Worm (Caenorhabditis elegans) whole organism, L2 larva: ENCODE measurements around the gene memi-1.

Experiments used
- C34F6.9 ChIP-seq: fragments of 150-350 bp; optimal IDR thresholded peaks from 2 replicates; lab custom pipeline; 2014; ENCODE audit warnings: missing biosample characterization, missing genetic modification characterization
- F13H6.1 ChIP-seq: sonication (generic microtip); optimal IDR thresholded peaks from 2 replicates; lab custom pipeline; 2016; ENCODE audit warnings: missing genetic modification characterization, missing compliant biosample characterization
- R02D3.7 ChIP-seq: fragments of 150-350 bp; optimal IDR thresholded peaks from 2 replicates; lab custom pipeline; 2014; ENCODE audit warnings: missing biosample characterization, missing genetic modification characterization
- Y55F3AM.14 ChIP-seq: fragments of 200-800 bp; sonication (Bioruptor generic); optimal IDR thresholded peaks from 2 replicates; lab custom pipeline; 2018; ENCODE audit warnings: mild to moderate bottlenecking, missing genetic modification characterization, missing compliant biosample characterization
- ZK546.5 ChIP-seq: sonication (generic microtip); optimal IDR thresholded peaks from 2 replicates; lab custom pipeline; 2017; ENCODE audit warnings: missing biosample characterization, missing genetic modification characterization
- alr-1 ChIP-seq: fragments of 150-350 bp; optimal IDR thresholded peaks from 2 replicates; lab custom pipeline; 2014; ENCODE audit warnings: missing biosample characterization, missing genetic modification characterization
- aly-2 ChIP-seq: fragments of 150-350 bp; optimal IDR thresholded peaks from 2 replicates; lab custom pipeline; 2014; ENCODE audit warnings: missing biosample characterization, missing genetic modification characterization
- ama-1 ChIP-seq: fragments of 150-350 bp; optimal IDR thresholded peaks from 2 replicates; lab custom pipeline; 2018; ENCODE audit warnings: inconsistent platforms
- blmp-1 ChIP-seq: sonication (generic microtip); optimal IDR thresholded peaks from 2 replicates; lab custom pipeline; 2017; ENCODE audit warnings: missing genetic modification characterization, mild to moderate bottlenecking, missing compliant biosample characterization, antibody characterized with exemption, moderate library complexity; ENCODE audit not compliant: insufficient read depth
- ceh-16 ChIP-seq: fragments of 150-350 bp; optimal IDR thresholded peaks from 2 replicates; lab custom pipeline; 2014; ENCODE audit warnings: missing biosample characterization, missing genetic modification characterization
- ceh-82 ChIP-seq: fragments of 150-350 bp; optimal IDR thresholded peaks from 2 replicates; lab custom pipeline; 2014; ENCODE audit warnings: missing biosample characterization, missing genetic modification characterization
- crh-2 ChIP-seq: sonication (generic microtip); optimal IDR thresholded peaks from 2 replicates; lab custom pipeline; 2017; ENCODE audit warnings: missing biosample characterization, missing genetic modification characterization
- dmd-4 ChIP-seq: sonication (generic microtip); optimal IDR thresholded peaks from 2 replicates; lab custom pipeline; 2017; ENCODE audit warnings: missing biosample characterization, missing genetic modification characterization
- egl-27 ChIP-seq: sonication (generic microtip); optimal IDR thresholded peaks from 3 replicates; lab custom pipeline; 2017; ENCODE audit warnings: missing biosample characterization, missing genetic modification reagents, missing genetic modification characterization
- elt-1 ChIP-seq: fragments of 150-350 bp; optimal IDR thresholded peaks from 2 replicates; lab custom pipeline; 2014; ENCODE audit warnings: missing biosample characterization, missing genetic modification characterization
- elt-3 ChIP-seq: sonication (generic microtip); optimal IDR thresholded peaks from 2 replicates; lab custom pipeline; 2017; ENCODE audit warnings: missing biosample characterization, missing genetic modification characterization
- fos-1 ChIP-seq: fragments of 150-350 bp; optimal IDR thresholded peaks from 2 replicates; lab custom pipeline; 2014; ENCODE audit warnings: missing biosample characterization, missing genetic modification characterization
- gmeb-1 ChIP-seq: fragments of 150-350 bp; optimal IDR thresholded peaks from 2 replicates; lab custom pipeline; 2014; ENCODE audit warnings: missing biosample characterization, missing genetic modification characterization
- lin-11 ChIP-seq: fragments of 150-350 bp; sonication (generic microtip); optimal IDR thresholded peaks from 2 replicates; lab custom pipeline; 2014; ENCODE audit warnings: missing biosample characterization, missing genetic modification characterization, inconsistent platforms, mixed read lengths
- lin-13 ChIP-seq: fragments of 150-350 bp; optimal IDR thresholded peaks from 2 replicates; lab custom pipeline; 2014; ENCODE audit warnings: missing biosample characterization, missing genetic modification reagents, missing genetic modification characterization
- lin-39 ChIP-seq: fragments of 150-350 bp; optimal IDR thresholded peaks from 2 replicates; lab custom pipeline; 2014; ENCODE audit warnings: missing biosample characterization, missing genetic modification reagents, missing genetic modification characterization
- lsy-2 ChIP-seq, 2 experiments: fragments of 150-350 bp in 1 of 2; sonication (generic microtip) in 1 of 2; optimal IDR thresholded peaks; 2 replicates each; lab custom pipeline; 2014 to 2017; ENCODE audit warnings: missing biosample characterization in 2 of 2, missing genetic modification characterization in 2 of 2
- mab-5 ChIP-seq: fragments of 150-350 bp; optimal IDR thresholded peaks from 2 replicates; lab custom pipeline; 2014; ENCODE audit warnings: missing biosample characterization, missing genetic modification characterization
- mbf-1 ChIP-seq: sonication (generic microtip); optimal IDR thresholded peaks from 2 replicates; lab custom pipeline; 2017; ENCODE audit warnings: missing biosample characterization, missing genetic modification characterization
- mdl-1 ChIP-seq, 2 experiments: fragments of 150-350 bp in 1 of 2; sonication (generic microtip) in 1 of 2; optimal IDR thresholded peaks; 2 replicates each; lab custom pipeline; 2017; ENCODE audit warnings: missing biosample characterization in 2 of 2, missing genetic modification characterization in 2 of 2
- nhr-10 ChIP-seq: sonication (generic microtip); optimal IDR thresholded peaks from 2 replicates; lab custom pipeline; 2017; ENCODE audit warnings: missing biosample characterization, missing genetic modification characterization
- nhr-11 ChIP-seq: fragments of 150-350 bp; optimal IDR thresholded peaks from 2 replicates; lab custom pipeline; 2014; ENCODE audit warnings: missing biosample characterization, missing genetic modification characterization
- nhr-12 ChIP-seq: fragments of 150-350 bp; optimal IDR thresholded peaks from 2 replicates; lab custom pipeline; 2014; ENCODE audit warnings: missing biosample characterization, missing genetic modification characterization
- nhr-129 ChIP-seq: fragments of 150-350 bp; optimal IDR thresholded peaks from 2 replicates; lab custom pipeline; 2014; ENCODE audit warnings: missing biosample characterization, missing genetic modification characterization
- nhr-21 ChIP-seq: fragments of 150-350 bp; optimal IDR thresholded peaks from 2 replicates; lab custom pipeline; 2014; ENCODE audit warnings: missing biosample characterization, missing genetic modification characterization
- nhr-23 ChIP-seq: fragments of 150-350 bp; optimal IDR thresholded peaks from 2 replicates; lab custom pipeline; 2014; ENCODE audit warnings: missing biosample characterization, missing genetic modification reagents, missing genetic modification characterization
- nhr-237 ChIP-seq: fragments of 150-350 bp; optimal IDR thresholded peaks from 2 replicates; lab custom pipeline; 2014; ENCODE audit warnings: missing biosample characterization, missing genetic modification characterization
- nhr-25 ChIP-seq: fragments of 150-350 bp; sonication (generic microtip); optimal IDR thresholded peaks from 3 replicates; lab custom pipeline; 2014; ENCODE audit warnings: missing biosample characterization, missing genetic modification characterization
- nhr-6 ChIP-seq: fragments of 150-350 bp; optimal IDR thresholded peaks from 2 replicates; lab custom pipeline; 2014; ENCODE audit warnings: missing biosample characterization, missing genetic modification characterization
- nhr-77 ChIP-seq: fragments of 150-350 bp; optimal IDR thresholded peaks from 2 replicates; lab custom pipeline; 2014; ENCODE audit warnings: missing biosample characterization, missing genetic modification characterization
- peb-1 ChIP-seq: fragments of 150-350 bp; optimal IDR thresholded peaks from 2 replicates; lab custom pipeline; 2014; ENCODE audit warnings: missing biosample characterization, missing genetic modification characterization
- sem-4 ChIP-seq: fragments of 150-350 bp; optimal IDR thresholded peaks from 2 replicates; lab custom pipeline; 2014; ENCODE audit warnings: missing biosample characterization, missing genetic modification reagents, missing genetic modification characterization
- skn-1 ChIP-seq: sonication (generic microtip); optimal IDR thresholded peaks from 2 replicates; lab custom pipeline; 2017; ENCODE audit warnings: missing biosample characterization, missing genetic modification characterization
- sma-3 ChIP-seq: sonication (generic microtip); optimal IDR thresholded peaks from 2 replicates; lab custom pipeline; 2016; ENCODE audit warnings: missing genetic modification reagents, missing genetic modification characterization, missing compliant biosample characterization
- sma-9 ChIP-seq, 2 experiments: fragments of 150-350 bp in 1 of 2; sonication (generic microtip) in 1 of 2; optimal IDR thresholded peaks; 2 replicates each; lab custom pipeline; 2014 to 2016; ENCODE audit warnings: missing genetic modification characterization in 2 of 2, mild to moderate bottlenecking in 1 of 2, missing biosample characterization in 1 of 2, missing compliant biosample characterization in 1 of 2, missing genetic modification reagents in 1 of 2, moderate library complexity in 1 of 2
- snpc-4 ChIP-seq: fragments of 150-350 bp; optimal IDR thresholded peaks from 2 replicates; lab custom pipeline; 2014; ENCODE audit warnings: missing biosample characterization, missing genetic modification characterization
- unc-39 ChIP-seq: fragments of 150-350 bp; optimal IDR thresholded peaks from 2 replicates; lab custom pipeline; 2014; ENCODE audit warnings: missing biosample characterization, missing genetic modification characterization
- unc-62 ChIP-seq: fragments of 150-350 bp; optimal IDR thresholded peaks from 2 replicates; lab custom pipeline; 2014; ENCODE audit warnings: missing biosample characterization, missing genetic modification reagents, missing genetic modification characterization
- zag-1 ChIP-seq: fragments of 150-350 bp; optimal IDR thresholded peaks from 2 replicates; lab custom pipeline; 2014; ENCODE audit warnings: missing biosample characterization, missing genetic modification characterization
- ztf-1 ChIP-seq: fragments of 200-800 bp; sonication (Bioruptor generic); conservative IDR thresholded peaks from 2 replicates; pipeline ENCODE4 v1.3.6; 2022; ENCODE audit warnings: missing genetic modification characterization, missing compliant biosample characterization
- ztf-11 ChIP-seq: sonication (generic microtip); optimal IDR thresholded peaks from 2 replicates; lab custom pipeline; 2017; ENCODE audit warnings: missing biosample characterization, missing genetic modification characterization
- ztf-4 ChIP-seq: fragments of 150-350 bp; optimal IDR thresholded peaks from 2 replicates; lab custom pipeline; 2014; ENCODE audit warnings: missing biosample characterization, missing genetic modification characterization

memi-1 gene

ce11 chrIV:4748408-4749105 is 11.7 kb downstream of the memi-1 start, which contains the start of gene cyc-2.1 (continued):
- TF ChIP-seq lin-13 (GFP tag; lab: Kevin White, UChicago) (peak; percentile 67), Y55F3AM.14 (peak; percentile 39), lin-11 (peak; percentile 19), ceh-82 (tag; lab: Kevin White, UChicago) (no peak), ztf-1 (no peak), elt-1 (tag; lab: Kevin White, UChicago) (no peak), nhr-6 (peak; percentile 22), aly-2 (tag; lab: Kevin White, UChicago) (no peak), fos-1 (peak; percentile 70), nhr-21 (peak; percentile 3)

ce11 chrIV:4747553-4747952 is 12.7 kb downstream of the memi-1 start, which contains the start of gene tctn-1:
Gene tctn-1 (minus strand): TSS chrIV:4747832.
- TF ChIP-seq nhr-129 (tag; lab: Kevin White, UChicago) (peak; percentile 16), lsy-2 (tag; optimal IDR thresholded peaks at IDR 0.05; lab: Kevin White, UChicago) (peak; percentile 29 to 56), ztf-1 (no peak), lin-13 (GFP tag; lab: Kevin White, UChicago) (peak; percentile 9), ztf-11 (tag; lab: Kevin White, UChicago) (no peak), sem-4 (tag; lab: Kevin White, UChicago) (no peak), nhr-12 (no peak), ama-1 (lab: Kevin White, UChicago) (peak; percentile 63)

- TF ChIP-seq unc-39 (no peak), R02D3.7 (tag; lab: Kevin White, UChicago) (peak; percentile 62), sma-9 (GFP tag; optimal IDR thresholded peaks at IDR 0.05; lab: Kevin White, UChicago) (peak; percentile 60), sma-9 (tag; optimal IDR thresholded peaks at IDR 0.05; lab: Kevin White, UChicago) (no peak), elt-1 (tag; lab: Kevin White, UChicago) (no peak), crh-2 (peak; percentile 74), nhr-237 (tag; lab: Kevin White, UChicago) (no peak), snpc-4 (tag; lab: Kevin White, UChicago) (peak; percentile 13), mdl-1 (tag; optimal IDR thresholded peaks at IDR 0.05; lab: Kevin White, UChicago) (peak in 1 of 2 experiments; percentile 9), alr-1 (tag; lab: Kevin White, UChicago) (no peak), nhr-6 (peak; percentile 37), nhr-12 (no peak), ZK546.5 (tag; lab: Kevin White, UChicago) (no peak), nhr-21 (peak; percentile 43), dmd-4 (peak; percentile 2), gmeb-1 (tag; lab: Kevin White, UChicago) (peak; percentile 84), nhr-25 (peak; percentile 73), lin-11 (no peak), fos-1 (no peak), egl-27 (tag; lab: Kevin White, UChicago) (no peak), elt-3 (tag; lab: Kevin White, UChicago) (no peak), mbf-1 (no peak), aly-2 (tag; lab: Kevin White, UChicago) (no peak), Y55F3AM.14 (no peak), ama-1 (lab: Kevin White, UChicago) (peak; percentile 27), sma-3 (GFP tag; lab: Kevin White, UChicago) (peak; percentile 49), F13H6.1 (tag; lab: Kevin White, UChicago) (peak; percentile 35), unc-62 (GFP tag; lab: Kevin White, UChicago) (no peak), ceh-16 (peak; percentile 36), peb-1 (tag; lab: Kevin White, UChicago) (no peak), zag-1 (tag; lab: Kevin White, UChicago) (no peak), nhr-11 (tag; lab: Kevin White, UChicago) (no peak), nhr-129 (tag; lab: Kevin White, UChicago) (peak; percentile 69), blmp-1 (tag; lab: Kevin White, UChicago) (no peak), ztf-1 (no peak), nhr-23 (tag; lab: Kevin White, UChicago) (no peak), ztf-4 (tag; lab: Kevin White, UChicago) (no peak), lin-39 (tag; lab: Kevin White, UChicago) (no peak), ztf-11 (tag; lab: Kevin White, UChicago) (no peak), skn-1 (tag; lab: Kevin White, UChicago) (no peak), mab-5 (tag; lab: Kevin White, UChicago) (peak; percentile 78), C34F6.9 (tag; lab: Kevin White, UChicago) (peak; percentile 93), sem-4 (tag; lab: Kevin White, UChicago) (no peak), lin-13 (GFP tag; lab: Kevin White, UChicago) (peak; percentile 60), nhr-77 (tag; lab: Kevin White, UChicago) (no peak), ceh-82 (tag; lab: Kevin White, UChicago) (no peak), lsy-2 (tag; optimal IDR thresholded peaks at IDR 0.05; lab: Kevin White, UChicago) (peak; percentile 93 to 96), nhr-10 (tag; lab: Kevin White, UChicago) (no peak)
Measured at ce11 chrIV:4745422-4745821, 14.8 kb downstream of the memi-1 start, which contains the start of gene timm-17B.1. Gene timm-17B.1 (minus strand): TSS chrIV:4745492.
